Worm (Caenorhabditis elegans): Measurements from ENCODE around the gene R09D1.12.

R09D1.12 gene

DNA sequence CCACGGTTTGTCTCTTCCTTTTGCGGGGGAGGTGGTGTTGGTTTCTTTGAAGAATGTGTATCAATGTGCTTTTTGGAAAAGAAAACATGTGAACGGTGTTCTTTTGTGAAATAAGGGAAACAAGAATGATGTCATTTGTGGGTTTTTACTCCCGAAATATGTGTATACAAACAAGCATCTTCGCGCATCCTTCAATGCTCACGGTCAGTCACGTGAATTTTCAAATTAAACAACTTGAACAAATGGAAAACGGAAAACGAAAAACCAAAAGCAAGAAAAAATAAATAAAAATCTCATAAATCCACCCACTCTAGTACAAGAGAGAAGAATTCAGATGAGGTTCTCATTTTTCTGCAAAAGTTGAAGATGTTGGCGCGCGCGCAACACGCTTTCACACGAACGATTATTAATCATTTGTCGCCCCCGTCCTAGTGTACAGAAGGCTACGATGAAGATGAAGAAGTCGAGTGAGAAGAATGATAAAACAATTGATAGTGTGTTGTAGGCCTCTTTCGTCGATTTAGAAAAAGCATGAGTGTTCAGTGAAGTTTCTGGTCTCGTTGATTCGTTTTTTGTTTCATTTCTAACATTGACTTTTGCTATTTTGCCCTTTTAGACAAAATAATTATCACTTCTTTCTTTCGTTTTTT lies 33.1 kb upstream of the R09D1.12 start:
- TF ChIP-seq lin-13 (GFP tag; optimal IDR thresholded peaks at IDR 0.05) (no peak), nhr-237 (tag; optimal IDR thresholded peaks at IDR 0.05) (no peak), ceh-16 (tag; optimal IDR thresholded peaks at IDR 0.05) (no peak), sma-9 (GFP tag; optimal IDR thresholded peaks at IDR 0.05) (peak; percentile 6), sma-9 (tag; optimal IDR thresholded peaks at IDR 0.05) (no peak), fos-1 (tag; optimal IDR thresholded peaks at IDR 0.05) (peak; percentile 7), nhr-25 (tag; optimal IDR thresholded peaks at IDR 0.05) (no peak), nhr-21 (tag; optimal IDR thresholded peaks at IDR 0.05) (peak; percentile 37), sma-3 (GFP tag; optimal IDR thresholded peaks at IDR 0.05) (no peak), sem-4 (tag; optimal IDR thresholded peaks at IDR 0.05) (no peak), peb-1 (tag; optimal IDR thresholded peaks at IDR 0.05) (no peak)

ce11 chrII:9483342-9483741 lies 31.3 kb upstream of the R09D1.12 start:
- TF ChIP-seq ztf-1 (GFP tag; conservative IDR thresholded peaks at IDR 0.05) (no peak), blmp-1 (tag; optimal IDR thresholded peaks at IDR 0.05; ENCODE audit: insufficient read depth) (no peak), ztf-4 (tag; optimal IDR thresholded peaks at IDR 0.05) (no peak), fos-1 (tag; optimal IDR thresholded peaks at IDR 0.05) (peak; percentile 67), sma-9 (GFP tag; optimal IDR thresholded peaks at IDR 0.05) (peak; percentile 28), sma-9 (tag; optimal IDR thresholded peaks at IDR 0.05) (no peak), ceh-16 (tag; optimal IDR thresholded peaks at IDR 0.05) (no peak), egl-27 (tag; optimal IDR thresholded peaks at IDR 0.05) (no peak), lin-13 (GFP tag; optimal IDR thresholded peaks at IDR 0.05) (no peak)

ce11 chrII:9482529-9482928 lies 30.5 kb upstream of the R09D1.12 start:
- no peak for TF ChIP-seq elt-1 (tag; optimal IDR thresholded peaks at IDR 0.05)
- no peak for TF ChIP-seq ztf-1 (GFP tag; conservative IDR thresholded peaks at IDR 0.05)
- no peak for TF ChIP-seq nhr-21 (tag; optimal IDR thresholded peaks at IDR 0.05)
- no peak for TF ChIP-seq nhr-10 (tag; optimal IDR thresholded peaks at IDR 0.05)
- TF ChIP-seq elt-3 (tag; optimal IDR thresholded peaks at IDR 0.05), result no peak
- TF ChIP-seq unc-55 (GFP tag; optimal IDR thresholded peaks at IDR 0.05), result no peak
- no peak for TF ChIP-seq gmeb-1 (tag; optimal IDR thresholded peaks at IDR 0.05)
- no peak for TF ChIP-seq mab-5 (tag; optimal IDR thresholded peaks at IDR 0.05)
- no peak for TF ChIP-seq skn-1 (tag; optimal IDR thresholded peaks at IDR 0.05)
- TF ChIP-seq sem-4 (tag; optimal IDR thresholded peaks at IDR 0.05), result no peak
- no peak for TF ChIP-seq lin-13 (GFP tag; optimal IDR thresholded peaks at IDR 0.05)
- no peak for TF ChIP-seq unc-39 (tag; optimal IDR thresholded peaks at IDR 0.05)
- no peak for TF ChIP-seq mbf-1 (tag; optimal IDR thresholded peaks at IDR 0.05)
- no peak for TF ChIP-seq nhr-237 (tag; optimal IDR thresholded peaks at IDR 0.05)
- no peak for TF ChIP-seq blmp-1 (tag; optimal IDR thresholded peaks at IDR 0.05; ENCODE audit: insufficient read depth)
- no peak for TF ChIP-seq ZK546.5 (tag; optimal IDR thresholded peaks at IDR 0.05)
- no peak for TF ChIP-seq sma-3 (GFP tag; optimal IDR thresholded peaks at IDR 0.05)
- TF ChIP-seq zag-1 (tag; optimal IDR thresholded peaks at IDR 0.05), result no peak

DNA sequence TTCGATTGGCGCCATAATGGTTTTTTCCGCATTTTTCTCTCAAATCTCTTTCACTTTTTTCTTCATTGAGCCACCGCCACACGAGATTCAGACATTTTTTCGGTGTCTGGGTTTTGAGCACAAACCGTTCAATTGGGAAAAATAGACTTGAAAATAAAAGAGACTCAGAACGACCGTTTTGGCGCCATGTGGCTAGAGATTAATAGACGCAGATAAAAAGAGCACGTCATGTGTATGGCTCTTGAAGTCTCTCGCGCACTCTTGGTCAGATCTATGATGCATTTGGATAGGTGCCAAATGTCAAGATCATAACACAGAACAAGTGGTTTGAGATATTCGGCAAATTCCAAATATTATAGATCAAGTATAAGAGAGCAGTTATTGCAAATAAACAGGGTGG lies 29.4 kb upstream of the R09D1.12 start:
- TF ChIP-seq nhr-129 (tag; optimal IDR thresholded peaks at IDR 0.05) (peak; percentile 27), lin-39 (tag; optimal IDR thresholded peaks at IDR 0.05) (no peak), lin-11 (tag; optimal IDR thresholded peaks at IDR 0.05) (no peak), F13H6.1 (tag; optimal IDR thresholded peaks at IDR 0.05) (peak; percentile 50), sma-9 (GFP tag; optimal IDR thresholded peaks at IDR 0.05) (peak; percentile 41), sma-9 (tag; optimal IDR thresholded peaks at IDR 0.05) (no peak), ztf-4 (tag; optimal IDR thresholded peaks at IDR 0.05) (no peak), nhr-77 (tag; optimal IDR thresholded peaks at IDR 0.05) (no peak)

DNA sequence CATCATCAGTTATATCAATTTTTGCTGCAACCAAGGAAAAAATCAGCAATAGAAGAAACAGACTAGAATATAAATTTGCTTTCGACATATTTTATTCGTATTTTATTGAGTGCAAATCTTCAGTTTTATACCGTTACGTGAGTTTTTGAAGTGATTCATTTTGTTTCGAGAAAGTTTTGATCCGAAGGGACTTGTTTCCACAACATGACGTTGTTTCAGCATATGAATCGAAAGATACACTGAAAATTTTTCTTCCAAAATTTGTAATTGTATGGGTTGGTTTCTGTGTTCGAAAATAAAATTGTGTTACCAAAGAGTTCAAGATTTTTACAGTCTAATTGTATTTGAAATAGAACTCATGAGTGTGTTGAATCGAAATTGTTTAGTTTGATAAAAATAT lies 27.9 kb upstream of the R09D1.12 start, which contains the start of gene T19H5.7:
T19H5.7 (minus strand) TSS at position 101 of the 400 bp plus-strand sequence.
- TF ChIP-seq nhr-25 (tag; optimal IDR thresholded peaks at IDR 0.05), result no peak
- no peak for TF ChIP-seq mdl-1 (tag; optimal IDR thresholded peaks at IDR 0.05)
- TF ChIP-seq unc-62 (GFP tag; optimal IDR thresholded peaks at IDR 0.05), result no peak
- TF ChIP-seq elt-1 (tag; optimal IDR thresholded peaks at IDR 0.05), result no peak
- TF ChIP-seq aly-2 (tag; optimal IDR thresholded peaks at IDR 0.05), result no peak

Measured in whole organism, L2 larva.